Worm (Caenorhabditis elegans) whole organism, L2 larva: ENCODE results near the gene Y39A1A.17.

Source experiments
- R02D3.7 ChIP-seq: fragments of 150-350 bp; optimal IDR thresholded peaks from 2 replicates; lab custom pipeline; 2014; ENCODE audit warnings: missing biosample characterization, missing genetic modification characterization
- ama-1 ChIP-seq: fragments of 150-350 bp; optimal IDR thresholded peaks from 2 replicates; lab custom pipeline; 2018; ENCODE audit warnings: inconsistent platforms
- fos-1 ChIP-seq: fragments of 150-350 bp; optimal IDR thresholded peaks from 2 replicates; lab custom pipeline; 2014; ENCODE audit warnings: missing biosample characterization, missing genetic modification characterization
- lin-11 ChIP-seq: fragments of 150-350 bp; sonication (generic microtip); optimal IDR thresholded peaks from 2 replicates; lab custom pipeline; 2014; ENCODE audit warnings: missing biosample characterization, missing genetic modification characterization, inconsistent platforms, mixed read lengths
- lsy-2 ChIP-seq, 2 experiments: fragments of 150-350 bp in 1 of 2; sonication (generic microtip) in 1 of 2; optimal IDR thresholded peaks; 2 replicates each; lab custom pipeline; 2014 to 2017; ENCODE audit warnings: missing biosample characterization in 2 of 2, missing genetic modification characterization in 2 of 2
- nhr-11 ChIP-seq: fragments of 150-350 bp; optimal IDR thresholded peaks from 2 replicates; lab custom pipeline; 2014; ENCODE audit warnings: missing biosample characterization, missing genetic modification characterization
- nhr-12 ChIP-seq: fragments of 150-350 bp; optimal IDR thresholded peaks from 2 replicates; lab custom pipeline; 2014; ENCODE audit warnings: missing biosample characterization, missing genetic modification characterization
- nhr-129 ChIP-seq: fragments of 150-350 bp; optimal IDR thresholded peaks from 2 replicates; lab custom pipeline; 2014; ENCODE audit warnings: missing biosample characterization, missing genetic modification characterization
- nhr-237 ChIP-seq: fragments of 150-350 bp; optimal IDR thresholded peaks from 2 replicates; lab custom pipeline; 2014; ENCODE audit warnings: missing biosample characterization, missing genetic modification characterization
- nhr-25 ChIP-seq: fragments of 150-350 bp; sonication (generic microtip); optimal IDR thresholded peaks from 3 replicates; lab custom pipeline; 2014; ENCODE audit warnings: missing biosample characterization, missing genetic modification characterization
- snpc-4 ChIP-seq: fragments of 150-350 bp; optimal IDR thresholded peaks from 2 replicates; lab custom pipeline; 2014; ENCODE audit warnings: missing biosample characterization, missing genetic modification characterization
- unc-62 ChIP-seq: fragments of 150-350 bp; optimal IDR thresholded peaks from 2 replicates; lab custom pipeline; 2014; ENCODE audit warnings: missing biosample characterization, missing genetic modification reagents, missing genetic modification characterization
- zag-1 ChIP-seq: fragments of 150-350 bp; optimal IDR thresholded peaks from 2 replicates; lab custom pipeline; 2014; ENCODE audit warnings: missing biosample characterization, missing genetic modification characterization
- ztf-11 ChIP-seq: sonication (generic microtip); optimal IDR thresholded peaks from 2 replicates; lab custom pipeline; 2017; ENCODE audit warnings: missing biosample characterization, missing genetic modification characterization

DNA sequence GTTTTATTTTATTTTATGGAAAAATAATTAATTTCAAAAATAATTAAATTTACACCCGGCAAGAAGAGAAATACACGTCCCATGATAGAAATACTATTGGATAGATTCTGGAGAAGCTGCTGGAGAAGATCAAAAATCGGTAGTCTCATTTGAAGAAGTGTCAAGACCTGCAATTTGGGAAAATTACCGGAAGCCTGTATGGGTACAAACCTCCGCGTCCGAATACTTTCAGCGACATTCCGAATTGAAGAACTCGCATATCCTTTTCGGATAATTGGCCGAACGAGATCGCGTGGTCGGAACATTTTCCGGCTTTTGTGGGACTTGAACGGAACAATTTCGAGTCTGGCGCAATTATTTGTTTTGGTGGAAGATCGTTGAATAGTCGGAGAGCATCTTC is 17.6 kb upstream of the Y39A1A.17 start:
- TF ChIP-seq nhr-129 (no peak), snpc-4 (no peak), ztf-11 (tag; lab: Kevin White, UChicago) (no peak), unc-62 (GFP tag; lab: Kevin White, UChicago) (no peak), zag-1 (no peak), nhr-25 (tag; lab: Kevin White, UChicago) (no peak), ama-1 (lab: Kevin White, UChicago) (no peak), lsy-2 (tag; optimal IDR thresholded peaks at IDR 0.05; lab: Kevin White, UChicago) (no peak), lin-11 (no peak), nhr-12 (tag; lab: Kevin White, UChicago) (no peak), R02D3.7 (tag; lab: Kevin White, UChicago) (no peak), nhr-237 (tag; lab: Kevin White, UChicago) (no peak), nhr-11 (tag; lab: Kevin White, UChicago) (no peak), fos-1 (tag; lab: Kevin White, UChicago) (no peak)
